Fruit fly (Drosophila melanogaster) whole organism, embryonic: Measurements from ENCODE around the gene RabX4.
A peak's percentile ranks its signal among the peaks of the same experiment; 100 is the strongest.

Experiments
- CG10267 ChIP-seq: fragments of 200-800 bp; sonication (Bioruptor generic); optimal IDR thresholded peaks from 2 replicates; lab custom pipeline; 2018; ENCODE audit warnings: missing biosample characterization, mild to moderate bottlenecking, missing genetic modification characterization, moderate library complexity
- CG10274 ChIP-seq: fragments of 200-800 bp; sonication (Bioruptor generic); optimal IDR thresholded peaks from 3 replicates; lab custom pipeline; 2017; ENCODE audit warnings: missing biosample characterization, mild to moderate bottlenecking, missing genetic modification characterization
- CG12391 ChIP-seq: fragments of 200-800 bp; sonication (Bioruptor generic); optimal IDR thresholded peaks from 3 replicates; lab custom pipeline; 2018; ENCODE audit warnings: missing biosample characterization, mild to moderate bottlenecking, missing genetic modification characterization, moderate library complexity
- CG14667 ChIP-seq: fragments of 200-800 bp; sonication (Bioruptor generic); IDR thresholded peaks from 2 replicates; pipeline ENCODE4 v1.3.6; 2022; ENCODE audit warnings: missing biosample characterization, missing genetic modification characterization
- CG15073 ChIP-seq: fragments of 200-800 bp; sonication (Bioruptor generic); optimal IDR thresholded peaks from 2 replicates; lab custom pipeline; 2016; ENCODE audit warnings: missing biosample characterization, missing genetic modification characterization
- CG17361 ChIP-seq: fragments of 200-800 bp; sonication (Bioruptor generic); IDR thresholded peaks from 3 replicates; pipeline ENCODE4 v1.3.6; 2022; ENCODE audit warnings: missing biosample characterization, missing genetic modification characterization
- CG1792 ChIP-seq: fragments of 200-800 bp; sonication (Bioruptor generic); optimal IDR thresholded peaks from 2 replicates; lab custom pipeline; 2016; ENCODE audit warnings: missing biosample characterization, missing genetic modification characterization
- CG2120 ChIP-seq: fragments of 200-800 bp; sonication (Bioruptor generic); optimal IDR thresholded peaks from 3 replicates; lab custom pipeline; 2016; ENCODE audit warnings: missing biosample characterization, missing genetic modification characterization
- CG31441 ChIP-seq: fragments of 200-800 bp; sonication (Bioruptor generic); IDR thresholded peaks from 2 replicates; pipeline ENCODE4 v1.3.6; 2022; ENCODE audit warnings: missing biosample characterization, missing genetic modification characterization
- CG33557 ChIP-seq: fragments of 200-800 bp; sonication (Bioruptor generic); optimal IDR thresholded peaks from 2 replicates; lab custom pipeline; 2019; ENCODE audit warnings: missing biosample characterization, mild to moderate bottlenecking, missing genetic modification characterization, moderate library complexity
- CG3726 ChIP-seq: fragments of 200-800 bp; sonication (Bioruptor generic); IDR thresholded peaks from 3 replicates; pipeline ENCODE4, ENCODE4 v1.3.6; 2022; ENCODE audit warnings: missing biosample characterization, missing genetic modification characterization
- CG6791 ChIP-seq: fragments of 200-800 bp; sonication (Bioruptor generic); IDR thresholded peaks from 3 replicates; pipeline ENCODE4 v1.3.6; 2022; ENCODE audit warnings: missing biosample characterization, missing genetic modification characterization; ENCODE audit not compliant: partially characterized antibody
- CG7963 ChIP-seq: fragments of 200-800 bp; sonication (Bioruptor generic); IDR thresholded peaks from 3 replicates; pipeline ENCODE4 v1.3.6; 2022; ENCODE audit warnings: missing biosample characterization, missing genetic modification characterization; ENCODE audit not compliant: partially characterized antibody
- CG9437 ChIP-seq: fragments of 200-800 bp; sonication (Bioruptor generic); optimal IDR thresholded peaks from 2 replicates; lab custom pipeline; 2018; ENCODE audit warnings: missing biosample characterization, mild to moderate bottlenecking, missing genetic modification characterization
- CG9797 ChIP-seq: fragments of 200-800 bp; sonication (Bioruptor generic); optimal IDR thresholded peaks from 3 replicates; lab custom pipeline; 2018; ENCODE audit warnings: missing biosample characterization, mild to moderate bottlenecking, missing genetic modification characterization
- Chrac-16 ChIP-seq: fragments of 200-800 bp; sonication (Bioruptor generic); optimal IDR thresholded peaks from 3 replicates; lab custom pipeline; 2016; ENCODE audit warnings: missing biosample characterization, missing genetic modification characterization
- CoRest ChIP-seq: fragments of 200-800 bp; sonication (Bioruptor generic); optimal IDR thresholded peaks from 3 replicates; lab custom pipeline; 2018; ENCODE audit warnings: missing biosample characterization, mild to moderate bottlenecking, missing genetic modification characterization, moderate library complexity
- D ChIP-seq, 2 experiments: fragments of 200-800 bp in 1 of 2; fragments of >200 bp in 1 of 2; sonication (Bioruptor generic) in 1 of 2; optimal IDR thresholded peaks; 2 replicates in 1 of 2; 3 replicates in 1 of 2; lab custom pipeline; 2017; ENCODE audit warnings: mild to moderate bottlenecking in 1 of 2, missing biosample characterization in 1 of 2, missing genetic modification characterization in 1 of 2, missing genetic modification reagents in 1 of 2
- Doc3 ChIP-seq: fragments of 200-800 bp; sonication (Bioruptor generic); IDR thresholded peaks from 3 replicates; pipeline ENCODE4 v1.3.6; 2022; ENCODE audit warnings: missing biosample characterization, missing genetic modification characterization; ENCODE audit not compliant: partially characterized antibody
- ERR ChIP-seq: fragments of 200-800 bp; sonication (Bioruptor generic); optimal IDR thresholded peaks from 2 replicates; lab custom pipeline; 2016; ENCODE audit warnings: missing biosample characterization, missing genetic modification characterization
- Ets97D ChIP-seq: fragments of 200-800 bp; sonication (Bioruptor generic); optimal IDR thresholded peaks from 3 replicates; lab custom pipeline; 2016; ENCODE audit warnings: missing biosample characterization, missing genetic modification characterization
- Gug ChIP-seq: fragments of 200-800 bp; sonication (Bioruptor generic); IDR thresholded peaks from 4 replicates; pipeline ENCODE4 v1.3.6; 2022; ENCODE audit warnings: missing biosample characterization, missing genetic modification characterization
- H2.0 ChIP-seq: fragments of 200-800 bp; sonication (Bioruptor generic); IDR thresholded peaks from 2 replicates; pipeline ENCODE4 v1.3.6; 2022; ENCODE audit warnings: missing biosample characterization, missing genetic modification characterization
- Lim3 ChIP-seq: fragments of 200-800 bp; sonication (Bioruptor generic); IDR thresholded peaks from 2 replicates; pipeline ENCODE4 v1.3.6; 2022; ENCODE audit warnings: missing biosample characterization, missing genetic modification characterization
- MBD-R2 ChIP-seq: fragments of 200-800 bp; sonication (Bioruptor generic); IDR thresholded peaks from 2 replicates; pipeline ENCODE4 v1.3.6; 2022; ENCODE audit warnings: missing biosample characterization, missing genetic modification characterization
- Meics ChIP-seq: fragments of 200-800 bp; sonication (Bioruptor generic); optimal IDR thresholded peaks from 2 replicates; lab custom pipeline; 2017; ENCODE audit warnings: missing biosample characterization, mild to moderate bottlenecking, missing genetic modification characterization
- NC2α ChIP-seq: fragments of 200-800 bp; sonication (Bioruptor generic); optimal IDR thresholded peaks from 2 replicates; lab custom pipeline; 2016; ENCODE audit warnings: missing biosample characterization, missing genetic modification characterization
- Neu2 ChIP-seq: fragments of 200-800 bp; sonication (Bioruptor generic); optimal IDR thresholded peaks from 3 replicates; lab custom pipeline; 2016; ENCODE audit warnings: missing biosample characterization, missing genetic modification characterization, borderline replicate concordance
- Rx ChIP-seq: fragments of 200-800 bp; sonication (Bioruptor generic); IDR thresholded peaks from 2 replicates; pipeline ENCODE4 v1.3.6; 2022; ENCODE audit warnings: missing biosample characterization, missing genetic modification characterization
- Sox102F ChIP-seq: fragments of 200-800 bp; sonication (Bioruptor generic); optimal IDR thresholded peaks from 2 replicates; lab custom pipeline; 2018; ENCODE audit warnings: missing biosample characterization, mild to moderate bottlenecking, missing genetic modification characterization, moderate library complexity
- Sry-δ ChIP-seq: fragments of 200-800 bp; sonication (Bioruptor generic); optimal IDR thresholded peaks from 2 replicates; lab custom pipeline; 2016; ENCODE audit warnings: missing biosample characterization, missing genetic modification characterization
- Stat92E ChIP-seq, 3 experiments: fragments of >200 bp in 2 of 3; fragments of 200-800 bp in 1 of 3; sonication (Bioruptor generic) in 1 of 3; optimal IDR thresholded peaks; 2 replicates each; lab custom pipeline; 2017 to 2019; ENCODE audit warnings: missing biosample characterization in 3 of 3, missing genetic modification characterization in 3 of 3, mild to moderate bottlenecking in 1 of 3, moderate library complexity in 1 of 3
- ab ChIP-seq: fragments of 200-800 bp; sonication (Bioruptor generic); optimal IDR thresholded peaks from 2 replicates; lab custom pipeline; 2016; ENCODE audit warnings: missing biosample characterization, missing genetic modification characterization
- cad ChIP-seq: fragments of >200 bp; optimal IDR thresholded peaks from 2 replicates; lab custom pipeline; 2017; ENCODE audit warnings: missing biosample characterization, missing genetic modification characterization
- disco-r ChIP-seq: fragments of 200-800 bp; sonication (Bioruptor generic); optimal IDR thresholded peaks from 2 replicates; lab custom pipeline; 2016; ENCODE audit warnings: missing biosample characterization, missing genetic modification characterization
- eve ChIP-seq, 2 experiments: fragments of >200 bp; optimal IDR thresholded peaks; 2 replicates each; lab custom pipeline; 2017; ENCODE audit warnings: missing biosample characterization in 2 of 2, missing genetic modification characterization in 2 of 2
- ewg ChIP-seq: fragments of 200-800 bp; sonication (Bioruptor generic); optimal IDR thresholded peaks from 3 replicates; lab custom pipeline; 2017; ENCODE audit warnings: mild to moderate bottlenecking, missing biosample characterization, missing genetic modification reagents, missing genetic modification characterization
- ftz-f1 ChIP-seq: fragments of 200-800 bp; sonication (Bioruptor generic); optimal IDR thresholded peaks from 2 replicates; lab custom pipeline; 2016; ENCODE audit warnings: missing biosample characterization, missing genetic modification characterization
- her ChIP-seq: fragments of 200-800 bp; sonication (Bioruptor generic); optimal IDR thresholded peaks from 2 replicates; lab custom pipeline; 2016; ENCODE audit warnings: missing biosample characterization, missing genetic modification characterization
- knrl ChIP-seq: fragments of 200-800 bp; sonication (Bioruptor generic); IDR thresholded peaks from 3 replicates; pipeline ENCODE4 v1.3.6; 2022; ENCODE audit warnings: missing biosample characterization, missing genetic modification characterization; ENCODE audit not compliant: partially characterized antibody
- nom ChIP-seq: fragments of 200-800 bp; sonication (Bioruptor generic); optimal IDR thresholded peaks from 2 replicates; lab custom pipeline; 2017; ENCODE audit warnings: missing biosample characterization, missing genetic modification characterization, mild to moderate bottlenecking, moderate library complexity, missing genetic modification reagents
- pnt ChIP-seq: fragments of 200-800 bp; sonication (Bioruptor generic); optimal IDR thresholded peaks from 3 replicates; lab custom pipeline; 2016; ENCODE audit warnings: missing biosample characterization, missing genetic modification characterization
- slbo ChIP-seq: fragments of 200-800 bp; sonication (Bioruptor generic); IDR thresholded peaks from 2 replicates; pipeline ENCODE4 v1.3.6; 2022; ENCODE audit warnings: missing biosample characterization, missing genetic modification characterization
- sob ChIP-seq: fragments of 200-800 bp; sonication (Bioruptor generic); IDR thresholded peaks from 2 replicates; pipeline ENCODE4 v1.3.6; 2022; ENCODE audit warnings: missing biosample characterization, missing genetic modification characterization
- tin ChIP-seq: fragments of 200-800 bp; sonication (Bioruptor generic); optimal IDR thresholded peaks from 3 replicates; lab custom pipeline; 2016; ENCODE audit warnings: missing biosample characterization, missing genetic modification characterization
- tup ChIP-seq: fragments of 200-800 bp; sonication (Bioruptor generic); optimal IDR thresholded peaks from 2 replicates; lab custom pipeline; 2016; ENCODE audit warnings: missing biosample characterization, mild to moderate bottlenecking, missing genetic modification characterization, moderate library complexity
- vvl ChIP-seq: fragments of 200-800 bp; sonication (Bioruptor generic); IDR thresholded peaks from 2 replicates; pipeline ENCODE4 v1.3.6; 2022; ENCODE audit warnings: missing biosample characterization, missing genetic modification characterization
- zfh1 ChIP-seq: fragments of 200-800 bp; sonication (Bioruptor generic); IDR thresholded peaks from 3 replicates; pipeline ENCODE4 v1.3.6; 2022; ENCODE audit warnings: missing biosample characterization, missing genetic modification characterization

RabX4 gene

DNA sequence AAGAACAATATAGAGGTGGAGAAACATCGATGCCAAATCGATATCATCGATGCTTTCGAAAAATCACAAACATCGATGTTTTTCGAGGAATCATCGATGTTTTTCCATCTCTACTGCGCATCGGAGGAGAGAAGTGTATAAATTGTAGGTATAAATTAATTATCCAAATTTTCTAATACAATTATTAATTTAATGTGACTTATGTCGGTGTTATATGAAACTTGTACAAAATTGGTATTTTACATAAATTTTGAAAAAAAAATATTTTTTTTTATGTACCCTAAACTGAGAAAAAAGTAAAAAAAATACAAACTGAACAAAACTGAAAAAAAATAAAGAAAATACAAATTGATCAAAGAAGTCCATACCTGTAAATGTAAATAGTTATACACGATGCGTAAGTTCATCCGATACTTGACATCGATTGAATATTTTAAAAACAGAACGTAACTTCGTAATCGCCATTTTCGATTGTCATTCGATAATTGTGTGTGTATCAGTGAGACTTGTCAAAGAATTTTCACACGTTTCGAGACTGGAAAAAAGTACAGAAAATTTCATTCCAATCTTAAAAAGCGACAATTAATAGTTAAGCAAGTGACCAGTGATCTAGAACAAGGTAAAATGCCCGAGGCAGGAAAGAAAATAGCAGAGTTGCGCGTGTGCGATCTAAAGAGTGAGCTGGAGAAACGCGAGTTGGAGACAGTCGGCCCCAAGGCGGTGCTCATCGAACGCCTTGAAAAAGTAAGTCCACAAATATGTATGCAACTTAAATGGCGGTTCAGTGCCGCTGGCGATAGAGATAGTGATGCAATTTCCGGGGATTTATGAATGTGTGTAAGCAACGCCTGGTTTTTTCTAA, 11.0 kb downstream of the RabX4 start, which contains the start of the genes CG5808 and Saf-B (continued):
- TF ChIP-seq CG6791: peak; percentile 89
- TF ChIP-seq CG1792 (GFP tag; lab: Kevin White, UChicago): no peak
- TF ChIP-seq CG7963: peak; percentile 81
- TF ChIP-seq CG33557 (GFP tag; lab: Kevin White, UChicago): no peak
- no peak for TF ChIP-seq Stat92E (GFP tag; optimal IDR thresholded peaks at IDR 0.05; lab: Kevin White, UChicago)
- no peak for TF ChIP-seq H2.0
- no peak for TF ChIP-seq Meics (GFP tag; lab: Kevin White, UChicago)
- peak; percentile 86 for TF ChIP-seq CG9437 (GFP tag; lab: Kevin White, UChicago)
- no peak for TF ChIP-seq CG15073 (GFP tag; lab: Kevin White, UChicago)
- TF ChIP-seq ewg (GFP tag; lab: Kevin White, UChicago): peak; percentile 31
- peak; percentile 33; the same call in 1 of the 2 replicates for TF ChIP-seq sob
- TF ChIP-seq knrl (GFP tag; lab: Robert Waterston, UW): peak; percentile 83; the same call in 2 of the 3 replicates
- no peak for TF ChIP-seq zfh1 (GFP tag; lab: Robert Waterston, UW)
- TF ChIP-seq MBD-R2 (GFP tag; lab: Robert Waterston, UW): peak; percentile 8; the same call in 1 of the 2 replicates
- TF ChIP-seq CoRest (tag; lab: Kevin White, UChicago): peak; percentile 65
- TF ChIP-seq Chrac-16 (GFP tag; lab: Kevin White, UChicago): peak; percentile 4
- TF ChIP-seq Lim3: no peak
- no peak for TF ChIP-seq tup (GFP tag; lab: Kevin White, UChicago)
- TF ChIP-seq D (optimal IDR thresholded peaks at IDR 0.05; lab: Kevin White, UChicago): no peak
- peak; percentile 27 for TF ChIP-seq D (GFP tag; optimal IDR thresholded peaks at IDR 0.05; lab: Kevin White, UChicago)
- TF ChIP-seq disco-r: no peak
- TF ChIP-seq CG12391 (tag; lab: Kevin White, UChicago): peak; percentile 69
- TF ChIP-seq eve (GFP tag; optimal IDR thresholded peaks at IDR 0.05; lab: Kevin White, UChicago): no peak
- no peak for TF ChIP-seq CG31441 (GFP tag; lab: Robert Waterston, UW)
- TF ChIP-seq Sox102F (GFP tag; lab: Kevin White, UChicago): no peak
- TF ChIP-seq CG9797 (GFP tag; lab: Kevin White, UChicago): no peak
- TF ChIP-seq Sry-δ (GFP tag; lab: Kevin White, UChicago): peak; percentile 86
- peak; percentile 55 for TF ChIP-seq tin (GFP tag; lab: Kevin White, UChicago)
- peak; percentile 38; the same call in 1 of the 2 replicates for TF ChIP-seq CG14667
- no peak for TF ChIP-seq nom
- TF ChIP-seq pnt (GFP tag; lab: Kevin White, UChicago): no peak
- TF ChIP-seq ftz-f1 (GFP tag; lab: Kevin White, UChicago): peak; percentile 38
- TF ChIP-seq Gug (GFP tag; lab: Robert Waterston, UW): no peak
- peak; percentile 26 for TF ChIP-seq Ets97D (GFP tag; lab: Kevin White, UChicago)
- no peak for TF ChIP-seq CG10274 (GFP tag; lab: Kevin White, UChicago)
- TF ChIP-seq cad (GFP tag; lab: Kevin White, UChicago): no peak
- TF ChIP-seq vvl (GFP tag; lab: Robert Waterston, UW): peak; percentile 68
- peak; percentile 60 for TF ChIP-seq slbo
- peak; percentile 79 for TF ChIP-seq Doc3
- no peak for TF ChIP-seq her (GFP tag; lab: Kevin White, UChicago)
- TF ChIP-seq Neu2: no peak
- TF ChIP-seq ab: no peak
- peak; percentile 22 for TF ChIP-seq CG2120 (GFP tag; lab: Kevin White, UChicago)
- peak; percentile 67 for TF ChIP-seq CG10267 (tag; lab: Kevin White, UChicago)
- TF ChIP-seq CG17361 (GFP tag; lab: Robert Waterston, UW): no peak; the same call in 2 of the 3 replicates
- TF ChIP-seq Rx (GFP tag; lab: Robert Waterston, UW): no peak
- no peak for TF ChIP-seq CG3726 (GFP tag; lab: Robert Waterston, UW)
- TF ChIP-seq NC2α (GFP tag; lab: Kevin White, UChicago): no peak
- TF ChIP-seq ERR (GFP tag; lab: Kevin White, UChicago): no peak
